Fruit fly (Drosophila melanogaster): ENCODE data around the gene Sym.

DNA sequence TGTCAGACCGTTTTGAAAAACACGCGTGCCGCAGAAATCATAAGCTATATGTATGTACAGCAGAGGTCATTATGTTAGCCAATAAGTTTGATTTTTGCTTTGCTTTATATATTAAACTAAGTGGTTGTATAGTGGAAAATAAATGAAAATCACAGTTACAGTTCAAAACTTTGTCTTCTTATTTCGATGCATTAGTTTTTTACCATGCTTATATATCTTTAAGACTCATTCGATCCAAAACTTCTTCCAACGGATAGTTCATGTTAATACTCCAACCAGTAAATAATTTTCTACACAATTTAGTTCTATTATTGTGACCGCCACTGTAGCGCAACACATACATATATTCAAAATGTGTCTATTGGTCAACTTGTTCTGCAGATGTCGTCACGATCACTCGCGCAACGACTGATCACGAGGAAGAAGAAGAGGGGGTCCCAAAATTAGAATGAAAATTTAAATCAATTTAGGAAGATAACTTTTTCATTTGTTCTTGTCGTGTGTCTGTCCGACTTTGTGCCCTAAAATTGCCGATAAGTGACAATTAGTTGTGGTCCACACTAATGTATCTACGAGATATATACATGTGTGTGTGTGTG is 36.7 kb downstream of the Sym start:
- TF ChIP-seq CG8478 (optimal IDR thresholded peaks at IDR 0.05) (no peak), CTCF (optimal IDR thresholded peaks at IDR 0.05) (no peak)

Data from S2 (cell line).